Worm (Caenorhabditis elegans) whole organism, L4 larva: ENCODE measurements around the gene gcy-14.
A peak's percentile ranks its signal among the peaks of the same experiment; 100 is the strongest.

Source experiments
- D1046.2 ChIP-seq: fragments of 200-800 bp; sonication (Bioruptor generic); IDR thresholded peaks from 2 replicates; pipeline ENCODE4 v1.3.6; 2022; ENCODE audit warnings: missing genetic modification characterization, missing compliant biosample characterization
- F10B5.3 ChIP-seq: sonication (generic microtip); optimal IDR thresholded peaks from 2 replicates; lab custom pipeline; 2016; ENCODE audit warnings: mild to moderate bottlenecking, missing genetic modification characterization, missing compliant biosample characterization
- F37D6.2 ChIP-seq: sonication (generic microtip); optimal IDR thresholded peaks from 2 replicates; lab custom pipeline; 2016; ENCODE audit warnings: mild to moderate bottlenecking, missing genetic modification characterization, missing compliant biosample characterization
- F44E2.7 ChIP-seq: fragments of 200-800 bp; sonication (Bioruptor generic); IDR thresholded peaks from 2 replicates; pipeline ENCODE4 v2.1.2; 2022; ENCODE audit warnings: missing genetic modification characterization, missing compliant biosample characterization
- R02D3.7 ChIP-seq: fragments of 150-350 bp; sonication (generic microtip); optimal IDR thresholded peaks from 3 replicates; lab custom pipeline; 2014; ENCODE audit warnings: missing biosample characterization, missing genetic modification characterization
- T20F7.1 ChIP-seq: fragments of 200-800 bp; sonication (Bioruptor generic); optimal IDR thresholded peaks from 2 replicates; lab custom pipeline; 2018; ENCODE audit warnings: mild to moderate bottlenecking, missing genetic modification characterization, missing compliant biosample characterization
- Y105C5A.15 ChIP-seq: fragments of 200-800 bp; sonication (Bioruptor generic); IDR thresholded peaks from 2 replicates; pipeline ENCODE4 v1.3.6; 2022; ENCODE audit warnings: missing genetic modification characterization, missing compliant biosample characterization
- Y5F2A.4 ChIP-seq: fragments of 200-800 bp; sonication (Bioruptor generic); optimal IDR thresholded peaks from 2 replicates; lab custom pipeline; 2018; ENCODE audit warnings: mild to moderate bottlenecking, missing genetic modification characterization, missing compliant biosample characterization
- ZK546.5 ChIP-seq, 2 experiments: sonication (generic microtip); optimal IDR thresholded peaks; 2 replicates each; lab custom pipeline; 2017; ENCODE audit warnings: missing biosample characterization in 2 of 2, missing genetic modification characterization in 2 of 2
- aly-2 ChIP-seq: sonication (generic microtip); optimal IDR thresholded peaks from 2 replicates; lab custom pipeline; 2018; ENCODE audit warnings: missing biosample characterization, missing genetic modification characterization
- ama-1 ChIP-seq: fragments of 150-350 bp; optimal IDR thresholded peaks from 2 replicates; lab custom pipeline; 2014; ENCODE audit warnings: inconsistent platforms, mixed read lengths
- ceh-20 ChIP-seq: fragments of 200-800 bp; sonication (Bioruptor generic); IDR thresholded peaks from 2 replicates; pipeline ENCODE4 v1.3.6; 2022; ENCODE audit warnings: missing genetic modification reagents, missing genetic modification characterization, missing compliant biosample characterization
- ceh-28 ChIP-seq: fragments of 150-350 bp; optimal IDR thresholded peaks from 2 replicates; lab custom pipeline; 2014; ENCODE audit warnings: missing biosample characterization, missing genetic modification reagents, missing genetic modification characterization
- ceh-82 ChIP-seq: sonication (generic microtip); optimal IDR thresholded peaks from 2 replicates; lab custom pipeline; 2017; ENCODE audit warnings: missing biosample characterization, missing genetic modification characterization
- cey-2 ChIP-seq: sonication (generic microtip); optimal IDR thresholded peaks from 3 replicates; lab custom pipeline; 2017; ENCODE audit warnings: missing genetic modification characterization, mild to moderate bottlenecking, missing compliant biosample characterization, antibody characterized with exemption, borderline replicate concordance; ENCODE audit not compliant: insufficient read depth
- daf-16 ChIP-seq, 3 experiments: sonication (generic microtip); optimal IDR thresholded peaks; 2 replicates each; lab custom pipeline; 2016 to 2017; ENCODE audit warnings: missing genetic modification characterization in 3 of 3, missing genetic modification reagents in 3 of 3, mild to moderate bottlenecking in 2 of 3, missing compliant biosample characterization in 2 of 3, missing biosample characterization in 1 of 3, moderate library complexity in 1 of 3
- daf-19 ChIP-seq: fragments of 200-800 bp; sonication (Bioruptor generic); conservative IDR thresholded peaks from 2 replicates; pipeline ENCODE4 v1.3.6; 2022; ENCODE audit warnings: missing genetic modification characterization, missing compliant biosample characterization
- daf-8 ChIP-seq: fragments of 200-800 bp; sonication (Bioruptor generic); IDR thresholded peaks from 2 replicates; pipeline ENCODE4 v1.3.6; 2022; ENCODE audit warnings: missing genetic modification characterization, missing compliant biosample characterization
- dmd-6 ChIP-seq: fragments of 200-800 bp; sonication (Bioruptor generic); IDR thresholded peaks from 2 replicates; pipeline ENCODE4 v1.3.6; 2022; ENCODE audit warnings: missing genetic modification reagents, missing genetic modification characterization, missing compliant biosample characterization
- dmd-9 ChIP-seq: fragments of 200-800 bp; sonication (Bioruptor generic); IDR thresholded peaks from 2 replicates; pipeline ENCODE4 v1.3.6; 2022; ENCODE audit warnings: missing genetic modification reagents, missing genetic modification characterization, missing compliant biosample characterization
- dpl-1 ChIP-seq: fragments of 150-350 bp; optimal IDR thresholded peaks from 2 replicates; lab custom pipeline; 2014; ENCODE audit warnings: missing biosample characterization, missing genetic modification reagents, missing genetic modification characterization
- duxl-1 ChIP-seq: sonication (generic microtip); optimal IDR thresholded peaks from 2 replicates; lab custom pipeline; 2016; ENCODE audit warnings: mild to moderate bottlenecking, missing genetic modification characterization, moderate library complexity, missing compliant biosample characterization; ENCODE audit not compliant: poor library complexity
- egl-27 ChIP-seq: sonication (generic microtip); optimal IDR thresholded peaks from 3 replicates; lab custom pipeline; 2017; ENCODE audit warnings: missing biosample characterization, missing genetic modification reagents, missing genetic modification characterization
- fos-1 ChIP-seq: fragments of 150-350 bp; optimal IDR thresholded peaks from 2 replicates; lab custom pipeline; 2014; ENCODE audit warnings: missing biosample characterization, missing genetic modification characterization
- gei-8 ChIP-seq: fragments of 200-800 bp; sonication (Bioruptor generic); optimal IDR thresholded peaks from 2 replicates; lab custom pipeline; 2018; ENCODE audit warnings: mild to moderate bottlenecking, missing genetic modification characterization, missing compliant biosample characterization
- hif-1 ChIP-seq, 2 experiments: sonication (generic microtip); optimal IDR thresholded peaks; 2 replicates each; lab custom pipeline; 2016 to 2017; ENCODE audit warnings: missing compliant biosample characterization in 2 of 2, missing genetic modification characterization in 2 of 2, missing genetic modification reagents in 2 of 2, missing genotype in 2 of 2, mild to moderate bottlenecking in 1 of 2
- hlh-30 ChIP-seq: sonication (generic microtip); optimal IDR thresholded peaks from 2 replicates; lab custom pipeline; 2017; ENCODE audit warnings: antibody characterized with exemption, mild to moderate bottlenecking, missing genetic modification characterization, missing compliant biosample characterization; ENCODE audit not compliant: insufficient read depth
- jun-1 ChIP-seq: fragments of 150-350 bp; optimal IDR thresholded peaks from 2 replicates; lab custom pipeline; 2014; ENCODE audit warnings: missing biosample characterization, missing genetic modification reagents, missing genetic modification characterization
- lim-7 ChIP-seq: fragments of 200-800 bp; sonication (Bioruptor generic); IDR thresholded peaks from 2 replicates; pipeline ENCODE4 v1.3.6; 2022; ENCODE audit warnings: missing genetic modification characterization, missing compliant biosample characterization
- lin-13 ChIP-seq: fragments of 150-350 bp; optimal IDR thresholded peaks from 2 replicates; lab custom pipeline; 2014; ENCODE audit warnings: missing biosample characterization, missing genetic modification reagents, missing genetic modification characterization
- lin-29 ChIP-seq: fragments of 200-800 bp; sonication (Bioruptor generic); IDR thresholded peaks from 2 replicates; pipeline ENCODE4 v1.3.6; 2022; ENCODE audit warnings: missing genetic modification reagents, missing genetic modification characterization, missing compliant biosample characterization
- lin-39 ChIP-seq: fragments of 150-350 bp; optimal IDR thresholded peaks from 2 replicates; lab custom pipeline; 2014; ENCODE audit warnings: missing biosample characterization, missing genetic modification reagents, missing genetic modification characterization
- madf-9 ChIP-seq: fragments of 200-800 bp; sonication (Bioruptor generic); conservative IDR thresholded peaks from 2 replicates; pipeline ENCODE4 v1.3.6; 2022; ENCODE audit warnings: missing genetic modification reagents, missing genetic modification characterization, missing compliant biosample characterization
- mdl-1 ChIP-seq, 2 experiments: fragments of 150-350 bp in 1 of 2; sonication (generic microtip) in 1 of 2; optimal IDR thresholded peaks; 2 replicates each; lab custom pipeline; 2014 to 2017; ENCODE audit warnings: missing biosample characterization in 2 of 2, missing genetic modification characterization in 2 of 2
- mdt-29 ChIP-seq: fragments of 200-800 bp; sonication (Bioruptor generic); IDR thresholded peaks from 2 replicates; pipeline ENCODE4 v1.3.6; 2022; ENCODE audit warnings: missing genetic modification reagents, missing genetic modification characterization, missing compliant biosample characterization
- mep-1 ChIP-seq: fragments of 150-350 bp; sonication (generic microtip); optimal IDR thresholded peaks from 3 replicates; lab custom pipeline; 2014; ENCODE audit warnings: missing biosample characterization, missing genetic modification characterization
- mxl-3 ChIP-seq: fragments of 200-800 bp; sonication (Bioruptor generic); optimal IDR thresholded peaks from 2 replicates; lab custom pipeline; 2018; ENCODE audit warnings: mild to moderate bottlenecking, missing genetic modification characterization, missing compliant biosample characterization
- nhr-111 ChIP-seq: fragments of 200-800 bp; sonication (Bioruptor generic); optimal IDR thresholded peaks from 2 replicates; lab custom pipeline; 2018; ENCODE audit warnings: mild to moderate bottlenecking, missing genetic modification characterization, missing compliant biosample characterization
- nhr-237 ChIP-seq: sonication (generic microtip); optimal IDR thresholded peaks from 2 replicates; lab custom pipeline; 2017; ENCODE audit warnings: missing biosample characterization, missing genetic modification characterization
- nhr-48 ChIP-seq: sonication (generic microtip); optimal IDR thresholded peaks from 2 replicates; lab custom pipeline; 2016; ENCODE audit warnings: mild to moderate bottlenecking, missing genetic modification characterization, missing compliant biosample characterization
- nhr-6 ChIP-seq: fragments of 150-350 bp; optimal IDR thresholded peaks from 2 replicates; lab custom pipeline; 2014; ENCODE audit warnings: missing biosample characterization, missing genetic modification characterization
- pqm-1 ChIP-seq: sonication (generic microtip); optimal IDR thresholded peaks from 2 replicates; lab custom pipeline; 2017; ENCODE audit warnings: missing biosample characterization, missing genetic modification characterization
- rbr-2 ChIP-seq: sonication (generic microtip); optimal IDR thresholded peaks from 2 replicates; lab custom pipeline; 2016; ENCODE audit warnings: missing genotype, missing genetic modification characterization, missing compliant biosample characterization
- set-16 ChIP-seq: fragments of 200-800 bp; sonication (Bioruptor generic); IDR thresholded peaks from 2 replicates; pipeline ENCODE4 v1.3.6; 2022; ENCODE audit warnings: missing genetic modification reagents, missing genetic modification characterization, missing compliant biosample characterization
- snpc-4 ChIP-seq: fragments of 150-350 bp; optimal IDR thresholded peaks from 2 replicates; lab custom pipeline; 2014; ENCODE audit warnings: missing biosample characterization, missing genetic modification characterization
- tra-1 ChIP-seq: fragments of 200-800 bp; sonication (Bioruptor generic); IDR thresholded peaks from 2 replicates; pipeline ENCODE4 v1.3.6; 2022; ENCODE audit warnings: missing genetic modification reagents, missing genetic modification characterization, missing compliant biosample characterization
- unc-130 ChIP-seq: sonication (generic microtip); optimal IDR thresholded peaks from 2 replicates; lab custom pipeline; 2016; ENCODE audit warnings: missing genetic modification reagents, missing genetic modification characterization, missing compliant biosample characterization
- zag-1 ChIP-seq: fragments of 150-350 bp; optimal IDR thresholded peaks from 2 replicates; lab custom pipeline; 2014; ENCODE audit warnings: missing biosample characterization, missing genetic modification characterization
- zfp-2 ChIP-seq: sonication (generic microtip); optimal IDR thresholded peaks from 2 replicates; lab custom pipeline; 2016; ENCODE audit warnings: mild to moderate bottlenecking, missing genetic modification characterization, missing compliant biosample characterization
- zfp-3 ChIP-seq: fragments of 200-800 bp; sonication (Bioruptor generic); conservative IDR thresholded peaks from 2 replicates; pipeline ENCODE4 v1.3.6; 2022; ENCODE audit warnings: missing genetic modification reagents, missing genetic modification characterization, missing compliant biosample characterization
- zip-11 ChIP-seq: fragments of 200-800 bp; sonication (Bioruptor generic); IDR thresholded peaks from 2 replicates; pipeline ENCODE4 v1.3.6; 2022; ENCODE audit warnings: missing genetic modification characterization, missing compliant biosample characterization
- ztf-11 ChIP-seq: fragments of 150-350 bp; optimal IDR thresholded peaks from 2 replicates; lab custom pipeline; 2014; ENCODE audit warnings: missing biosample characterization, missing genetic modification characterization

gcy-14 gene

ce11 chrV:14849628-14850027 lies 18.5 kb downstream of the gcy-14 start (continued):
- TF ChIP-seq nhr-237 (tag; lab: Kevin White, UChicago) (no peak), dmd-6 (GFP tag; lab: Robert Waterston, UW) (peak; percentile 84), cey-2 (tag; lab: Kevin White, UChicago) (peak; percentile 87), duxl-1 (tag; lab: Kevin White, UChicago) (no peak), nhr-6 (tag; lab: Kevin White, UChicago) (peak; percentile 24), gei-8 (no peak), egl-27 (tag; lab: Kevin White, UChicago) (no peak), F37D6.2 (tag; lab: Kevin White, UChicago) (no peak), D1046.2 (no peak), pqm-1 (tag; lab: Kevin White, UChicago) (peak; percentile 34), lin-29 (GFP tag; lab: Robert Waterston, UW) (no peak), rbr-2 (tag; lab: Kevin White, UChicago) (no peak), Y5F2A.4 (no peak), daf-19 (no peak), mdt-29 (GFP tag; lab: Robert Waterston, UW) (no peak), unc-130 (no peak), ceh-20 (GFP tag; lab: Robert Waterston, UW) (peak; percentile 82), Y105C5A.15 (GFP tag; lab: Robert Waterston, UW) (no peak), set-16 (GFP tag; lab: Robert Waterston, UW) (peak; percentile 11; the same call in 1 of the 2 replicates), ceh-82 (tag; lab: Kevin White, UChicago) (no peak), tra-1 (GFP tag; lab: Robert Waterston, UW) (peak; percentile 86), T20F7.1 (GFP tag; lab: Kevin White, UChicago) (peak; percentile 41), nhr-48 (tag; lab: Kevin White, UChicago) (peak; percentile 85), zag-1 (tag; lab: Kevin White, UChicago) (no peak), lim-7 (GFP tag; lab: Robert Waterston, UW) (no peak), fos-1 (tag; lab: Kevin White, UChicago) (no peak), daf-16 (GFP tag; optimal IDR thresholded peaks at IDR 0.05; lab: Kevin White, UChicago) (no peak), daf-16 (tag; optimal IDR thresholded peaks at IDR 0.05; lab: Kevin White, UChicago) (peak; percentile 74), F44E2.7 (no peak), F10B5.3 (tag; lab: Kevin White, UChicago) (no peak), nhr-111 (GFP tag; lab: Kevin White, UChicago) (no peak), aly-2 (tag; lab: Kevin White, UChicago) (no peak), dmd-9 (no peak), jun-1 (tag; lab: Kevin White, UChicago) (peak; percentile 46), lin-13 (peak; percentile 53), ama-1 (lab: Kevin White, UChicago) (peak; percentile 69), daf-8 (no peak), ceh-28 (tag; lab: Kevin White, UChicago) (no peak), snpc-4 (tag; lab: Kevin White, UChicago) (no peak), mxl-3 (GFP tag; lab: Kevin White, UChicago) (peak; percentile 96), hlh-30 (tag; lab: Kevin White, UChicago) (peak; percentile 98), lin-39 (tag; lab: Kevin White, UChicago) (no peak), zfp-2 (tag; lab: Kevin White, UChicago) (no peak), dpl-1 (GFP tag; lab: Kevin White, UChicago) (peak; percentile 31), zip-11 (GFP tag; lab: Robert Waterston, UW) (no peak), mdl-1 (tag; optimal IDR thresholded peaks at IDR 0.05; lab: Kevin White, UChicago) (peak; percentile 71 to 96), ztf-11 (tag; lab: Kevin White, UChicago) (no peak), zfp-3 (GFP tag; lab: Robert Waterston, UW) (peak; percentile 55; the same call in 1 of the 2 replicates), ZK546.5 (tag; optimal IDR thresholded peaks at IDR 0.05; lab: Kevin White, UChicago) (no peak), mep-1 (tag; lab: Kevin White, UChicago) (peak; percentile 83), R02D3.7 (tag; lab: Kevin White, UChicago) (no peak), hif-1 (tag; optimal IDR thresholded peaks at IDR 0.05; lab: Kevin White, UChicago) (peak in 1 of 2 experiments; percentile 61), madf-9 (GFP tag; lab: Robert Waterston, UW) (no peak)
